Worm (Caenorhabditis elegans): ENCODE results near the gene M03E7.3.

DNA sequence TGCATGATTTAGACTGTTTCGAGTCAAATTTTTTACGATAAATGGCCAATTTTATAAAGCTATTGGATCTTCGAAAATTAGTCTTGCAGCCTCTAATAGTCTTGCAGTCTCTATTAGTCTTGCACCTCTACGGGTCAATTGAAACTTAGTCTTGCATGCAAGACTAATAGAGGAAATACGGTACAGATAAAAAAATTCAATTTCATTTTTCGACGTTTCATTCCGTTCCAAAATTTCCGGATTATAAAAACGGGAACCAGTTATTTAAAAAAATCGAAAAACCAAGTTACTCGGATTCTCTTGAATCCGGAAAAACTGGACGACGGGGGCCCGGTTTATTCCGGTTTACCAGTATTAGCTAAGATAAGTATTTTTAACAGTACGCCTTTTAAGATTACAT lies 6.6 kb downstream of the M03E7.3 start, which contains the start of gene M03E7.1:
- no peak for TF ChIP-seq egl-27 (tag; optimal IDR thresholded peaks at IDR 0.05)
- TF ChIP-seq nhr-6 (tag; optimal IDR thresholded peaks at IDR 0.05): no peak
- TF ChIP-seq nhr-21 (tag; optimal IDR thresholded peaks at IDR 0.05): no peak
- no peak for TF ChIP-seq nhr-77 (tag; optimal IDR thresholded peaks at IDR 0.05)
- TF ChIP-seq ama-1 (optimal IDR thresholded peaks at IDR 0.05): no peak
- TF ChIP-seq mab-5 (tag; optimal IDR thresholded peaks at IDR 0.05): no peak
- TF ChIP-seq lin-39 (tag; optimal IDR thresholded peaks at IDR 0.05): no peak
- TF ChIP-seq ztf-11 (tag; optimal IDR thresholded peaks at IDR 0.05): no peak
- TF ChIP-seq mbf-1 (tag; optimal IDR thresholded peaks at IDR 0.05): no peak

Data from whole organism, L2 larva.